Worm (Caenorhabditis elegans) whole organism, L4/young adult: ENCODE data around the gene T01C8.2.

Experiments used
- dao-5 ChIP-seq: sonication (generic microtip); optimal IDR thresholded peaks from 2 replicates; lab custom pipeline; 2016; ENCODE audit warnings: missing genotype, missing genetic modification characterization, moderate library complexity, missing compliant biosample characterization
- him-1 ChIP-seq: sonication (generic microtip); optimal IDR thresholded peaks from 2 replicates; lab custom pipeline; 2016; ENCODE audit warnings: missing genotype, missing genetic modification reagents, missing genetic modification characterization, missing compliant biosample characterization

DNA sequence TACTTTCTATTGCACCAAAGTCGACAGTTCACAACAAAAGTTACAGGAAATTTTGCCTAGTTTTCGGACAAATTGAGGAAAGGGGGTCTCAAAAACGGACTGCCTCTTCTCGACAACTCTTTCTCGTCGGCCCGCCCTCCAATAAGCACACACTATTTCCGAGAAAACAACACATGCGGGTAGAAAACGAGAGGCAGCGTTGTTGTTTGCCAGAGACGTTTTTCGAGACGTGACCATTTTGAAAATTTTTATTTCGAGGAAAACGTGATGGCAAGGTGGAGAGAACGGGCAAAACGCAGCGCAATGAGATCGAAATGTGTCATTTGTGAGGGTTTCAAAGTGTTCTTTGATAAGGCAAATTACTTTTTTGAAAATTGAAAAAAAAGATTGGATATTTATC is 7.2 kb downstream of the T01C8.2 start:
- TF ChIP-seq him-1 (tag; lab: Kevin White, UChicago) (no peak), dao-5 (no peak)
